Fruit fly (Drosophila melanogaster): ENCODE measurements around the gene Gp93.
A peak's percentile ranks its signal among the peaks of the same experiment; 100 is the strongest.

Gp93 gene

DNA sequence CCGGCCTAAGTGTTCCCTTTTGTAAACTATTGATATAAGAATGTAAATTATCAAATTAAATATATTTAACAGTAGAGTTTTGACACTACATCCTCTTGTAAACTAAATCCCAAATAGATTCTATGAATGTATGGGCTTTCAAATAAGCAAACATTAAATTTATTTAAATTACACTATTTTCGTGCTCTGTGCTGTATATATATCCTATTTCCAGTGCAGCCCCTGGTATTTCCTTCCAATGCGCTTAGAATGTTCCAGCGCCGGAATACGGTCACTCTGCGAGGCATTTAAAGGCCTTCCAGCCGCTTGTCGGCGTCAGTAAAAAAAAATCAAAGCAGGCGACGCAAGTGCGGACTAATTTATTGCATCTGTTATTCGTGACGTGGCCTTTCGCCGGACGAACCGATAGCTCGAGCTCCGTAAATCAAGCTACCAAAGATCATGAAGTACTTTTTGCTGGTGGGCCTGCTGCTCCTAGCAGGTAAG lies at the start of gene Gp93 (continued):
- TF ChIP-seq Trl (optimal IDR thresholded peaks at IDR 0.05): no peak
- TF ChIP-seq Trl (GFP tag; optimal IDR thresholded peaks at IDR 0.05): no peak
- TF ChIP-seq CG9727 (GFP tag; optimal IDR thresholded peaks at IDR 0.05): peak; percentile 52
- TF ChIP-seq stc (GFP tag; IDR thresholded peaks at IDR 0.05): peak; percentile 40; the same call in 1 of the 2 replicates
- peak; percentile 45 for TF ChIP-seq CG33557 (GFP tag; optimal IDR thresholded peaks at IDR 0.05)
- peak; percentile 67 for TF ChIP-seq gfzf (GFP tag; optimal IDR thresholded peaks at IDR 0.05)
- peak; percentile 62; the same call in 1 of the 2 replicates for TF ChIP-seq Atf6 (GFP tag; IDR thresholded peaks at IDR 0.05)
- TF ChIP-seq CG4424 (GFP tag; optimal IDR thresholded peaks at IDR 0.05): peak; percentile 50
- 0 out of 2 replicates have a peak, but pooled peaks have one; percentile 12 for TF ChIP-seq ranshi (GFP tag; IDR thresholded peaks at IDR 0.05)
- TF ChIP-seq CG15696 (tag; optimal IDR thresholded peaks at IDR 0.05): peak; percentile 36
- peak; percentile 25 to 64 for TF ChIP-seq dpn (GFP tag; optimal IDR thresholded peaks at IDR 0.05)
- TF ChIP-seq CG12744 (GFP tag; optimal IDR thresholded peaks at IDR 0.05): no peak
- no peak for TF ChIP-seq PHDP (tag; optimal IDR thresholded peaks at IDR 0.05)
- TF ChIP-seq wdn (GFP tag; IDR thresholded peaks at IDR 0.05): 0 out of 2 replicates have a peak, but pooled peaks have one; percentile 5
- TF ChIP-seq CG9215 (GFP tag; IDR thresholded peaks at IDR 0.05): peak; percentile 62
- no peak for TF ChIP-seq CG2202 (tag; optimal IDR thresholded peaks at IDR 0.05)
- no peak for TF ChIP-seq jing (GFP tag; optimal IDR thresholded peaks at IDR 0.05)
- TF ChIP-seq slp2 (GFP tag; optimal IDR thresholded peaks at IDR 0.05): peak; percentile 13
- peak; percentile 3 for TF ChIP-seq cato (GFP tag; optimal IDR thresholded peaks at IDR 0.05; ENCODE audit: borderline replicate concordance)
- no peak for TF ChIP-seq inv (GFP tag; IDR thresholded peaks at IDR 0.05; ENCODE audit: partially characterized antibody)
- TF ChIP-seq ham (GFP tag; IDR thresholded peaks at IDR 0.05): no peak
- 0 out of 2 replicates have a peak, but pooled peaks have one; percentile 12 for TF ChIP-seq tna (GFP tag; IDR thresholded peaks at IDR 0.05; ENCODE audit: partially characterized antibody)
- peak in 1 of 2 experiments; percentile 11 for TF ChIP-seq insv (GFP tag; optimal IDR thresholded peaks at IDR 0.05)
- TF ChIP-seq Mrtf (GFP tag; IDR thresholded peaks at IDR 0.05): 0 out of 3 replicates have a peak, but pooled peaks have one; percentile 53
- peak; percentile 21 for TF ChIP-seq Ets97D (GFP tag; optimal IDR thresholded peaks at IDR 0.05)
- TF ChIP-seq corto (GFP tag; optimal IDR thresholded peaks at IDR 0.05): no peak
- TF ChIP-seq Six4 (GFP tag; optimal IDR thresholded peaks at IDR 0.05): peak; percentile 51
- no peak for TF ChIP-seq trh (GFP tag; optimal IDR thresholded peaks at IDR 0.05)
- TF ChIP-seq CG30020 (tag; optimal IDR thresholded peaks at IDR 0.05): peak; percentile 47
- no peak for TF ChIP-seq CG15269 (tag; optimal IDR thresholded peaks at IDR 0.05)
- TF ChIP-seq Neu2 (GFP tag; optimal IDR thresholded peaks at IDR 0.05; ENCODE audit: borderline replicate concordance): no peak
- no peak for TF ChIP-seq gcm (GFP tag; optimal IDR thresholded peaks at IDR 0.05)
- TF ChIP-seq yki (optimal IDR thresholded peaks at IDR 0.05): no peak
- TF ChIP-seq vvl (GFP tag; IDR thresholded peaks at IDR 0.05): peak; percentile 73
- TF ChIP-seq bigmax (GFP tag; optimal IDR thresholded peaks at IDR 0.05): peak; percentile 71
- TF ChIP-seq dati (GFP tag; IDR thresholded peaks at IDR 0.05): no peak
- TF ChIP-seq Fer1 (GFP tag; optimal IDR thresholded peaks at IDR 0.05): peak; percentile 39
- no peak for TF ChIP-seq Lim3 (GFP tag; IDR thresholded peaks at IDR 0.05)
- TF ChIP-seq al (GFP tag; IDR thresholded peaks at IDR 0.05): peak; percentile 51; the same call in 1 of the 2 replicates
- no peak; the same call in 1 of the 2 replicates for TF ChIP-seq sens-2 (GFP tag; IDR thresholded peaks at IDR 0.05)
- TF ChIP-seq mirr (GFP tag; optimal IDR thresholded peaks at IDR 0.05): peak; percentile 9
- TF ChIP-seq CG12071 (GFP tag; optimal IDR thresholded peaks at IDR 0.05): no peak
- TF ChIP-seq CG11247 (GFP tag; IDR thresholded peaks at IDR 0.05): peak; percentile 64
- no peak for TF ChIP-seq vfl (GFP tag; optimal IDR thresholded peaks at IDR 0.05)
- no peak for TF ChIP-seq Fer2 (tag; optimal IDR thresholded peaks at IDR 0.05)
- TF ChIP-seq CG17829 (tag; optimal IDR thresholded peaks at IDR 0.05): peak; percentile 62
- peak; percentile 38 for TF ChIP-seq CG14710 (tag; optimal IDR thresholded peaks at IDR 0.05)
- peak; percentile 73; the same call in 1 of the 2 replicates for TF ChIP-seq Ptx1 (GFP tag; IDR thresholded peaks at IDR 0.05)
- no peak for TF ChIP-seq CG17802 (tag; optimal IDR thresholded peaks at IDR 0.05)
- TF ChIP-seq CG10321 (GFP tag; IDR thresholded peaks at IDR 0.05): peak; percentile 33; the same call in 1 of the 2 replicates
- no peak for TF ChIP-seq Ravus (GFP tag; IDR thresholded peaks at IDR 0.05)

All from whole organism, embryonic.